Worm (Caenorhabditis elegans): ENCODE data around the gene nurf-1.

- TF ChIP-seq him-1 (tag; optimal IDR thresholded peaks at IDR 0.05) (no peak), W03F9.2 (tag; optimal IDR thresholded peaks at IDR 0.05) (no peak), dao-5 (tag; optimal IDR thresholded peaks at IDR 0.05) (no peak)
Observed at ce11 chrII:14380778-14381177, 9.7 kb upstream of the nurf-1 start.

All from whole organism, L4/young adult.